Fruit fly (Drosophila melanogaster): ENCODE results near the gene Paris.

Paris gene

dm6 chr2L:4463323-4463722, at the start of gene Paris, which contains the start of gene CG15443:
Paris (plus strand) TSS chr2L:4463611.
CG15443 (minus strand) TSS chr2L:4463447.
- TF ChIP-seq cnc (optimal IDR thresholded peaks at IDR 0.05): no peak
- TF ChIP-seq Crg-1 (GFP tag; optimal IDR thresholded peaks at IDR 0.05): peak; percentile 34

dm6 chr2L:4414059-4414458, 49.4 kb upstream of the Paris start:
- no peak for TF ChIP-seq pad (GFP tag; optimal IDR thresholded peaks at IDR 0.05)
- no peak for TF ChIP-seq kay (GFP tag; ENCODE audit: borderline replicate concordance)
- TF ChIP-seq CG12768 (GFP tag; optimal IDR thresholded peaks at IDR 0.05): no peak
- no peak for TF ChIP-seq cnc (optimal IDR thresholded peaks at IDR 0.05)
- TF ChIP-seq Mnt (GFP tag; optimal IDR thresholded peaks at IDR 0.05): no peak
- TF ChIP-seq CG5204 (GFP tag; optimal IDR thresholded peaks at IDR 0.05): no peak
- no peak for TF ChIP-seq CG1620 (GFP tag; optimal IDR thresholded peaks at IDR 0.05)
- no peak for TF ChIP-seq bab1 (GFP tag; optimal IDR thresholded peaks at IDR 0.05)
- TF ChIP-seq CG14711 (tag; optimal IDR thresholded peaks at IDR 0.05): no peak
- no peak for TF ChIP-seq CG11617 (GFP tag; optimal IDR thresholded peaks at IDR 0.05)
- no peak for TF ChIP-seq ovo (GFP tag; optimal IDR thresholded peaks at IDR 0.05)
- no peak for TF ChIP-seq CG33017 (tag; optimal IDR thresholded peaks at IDR 0.05)
- no peak for TF ChIP-seq Clk (GFP tag; optimal IDR thresholded peaks at IDR 0.05)
- TF ChIP-seq CG7045 (GFP tag; optimal IDR thresholded peaks at IDR 0.05): no peak
- no peak for TF ChIP-seq Hr96 (GFP tag; optimal IDR thresholded peaks at IDR 0.05)
- TF ChIP-seq tj (GFP tag; optimal IDR thresholded peaks at IDR 0.05): no peak
- TF ChIP-seq cic (GFP tag; optimal IDR thresholded peaks at IDR 0.05): no peak

dm6 chr2L:4416089-4416488, 47.3 kb upstream of the Paris start:
- TF ChIP-seq tj (GFP tag; optimal IDR thresholded peaks at IDR 0.05) (no peak), Hr96 (GFP tag; optimal IDR thresholded peaks at IDR 0.05) (peak; percentile 10)

dm6 chr2L:4416903-4417302, 46.5 kb upstream of the Paris start:
- TF ChIP-seq ovo (GFP tag; optimal IDR thresholded peaks at IDR 0.05): no peak
- TF ChIP-seq CG5204 (GFP tag; optimal IDR thresholded peaks at IDR 0.05): peak; percentile 43
- peak; percentile 42 for TF ChIP-seq CG33017 (tag; optimal IDR thresholded peaks at IDR 0.05)
- TF ChIP-seq CG7045 (GFP tag; optimal IDR thresholded peaks at IDR 0.05): peak; percentile 36
- TF ChIP-seq CG12768 (GFP tag; optimal IDR thresholded peaks at IDR 0.05): peak; percentile 13
- TF ChIP-seq toe (GFP tag; optimal IDR thresholded peaks at IDR 0.05): no peak
- TF ChIP-seq cic (GFP tag; optimal IDR thresholded peaks at IDR 0.05): no peak
- TF ChIP-seq CG14711 (tag; optimal IDR thresholded peaks at IDR 0.05): no peak
- TF ChIP-seq tj (GFP tag; optimal IDR thresholded peaks at IDR 0.05): no peak

- TF ChIP-seq kay (GFP tag; ENCODE audit: borderline replicate concordance): peak; percentile 9
- TF ChIP-seq ovo (GFP tag; optimal IDR thresholded peaks at IDR 0.05): no peak
Measured at dm6 chr2L:4417982-4418381, 45.4 kb upstream of the Paris start.

dm6 chr2L:4418819-4419218, 44.6 kb upstream of the Paris start:
- no peak for TF ChIP-seq CG33017 (tag; optimal IDR thresholded peaks at IDR 0.05)
- TF ChIP-seq kay (GFP tag; ENCODE audit: borderline replicate concordance): no peak
- no peak for TF ChIP-seq cic (GFP tag; optimal IDR thresholded peaks at IDR 0.05)
- no peak for TF ChIP-seq Mnt (GFP tag; optimal IDR thresholded peaks at IDR 0.05)
- TF ChIP-seq CG7101 (tag; optimal IDR thresholded peaks at IDR 0.05): no peak
- TF ChIP-seq cnc (optimal IDR thresholded peaks at IDR 0.05): no peak
- no peak for TF ChIP-seq CG14711 (tag; optimal IDR thresholded peaks at IDR 0.05)
- no peak for TF ChIP-seq Hr96 (GFP tag; optimal IDR thresholded peaks at IDR 0.05)
- no peak for TF ChIP-seq ovo (GFP tag; optimal IDR thresholded peaks at IDR 0.05)
- TF ChIP-seq bab1 (GFP tag; optimal IDR thresholded peaks at IDR 0.05): no peak
- TF ChIP-seq Crg-1 (GFP tag; optimal IDR thresholded peaks at IDR 0.05): no peak
- no peak for TF ChIP-seq CG1620 (GFP tag; optimal IDR thresholded peaks at IDR 0.05)

- no peak for TF ChIP-seq CG11617 (GFP tag; optimal IDR thresholded peaks at IDR 0.05)
Measured at dm6 chr2L:4422154-4422553, 41.3 kb upstream of the Paris start.

dm6 chr2L:4433608-4434007, 29.8 kb upstream of the Paris start, which contains the start of the genes CG34177 and CG34178:
CG34177 (plus strand) TSS chr2L:4433908.
CG34178 (plus strand) TSS chr2L:4433908.
- TF ChIP-seq CG7045 (GFP tag; optimal IDR thresholded peaks at IDR 0.05): no peak
- no peak for TF ChIP-seq Clk (GFP tag; optimal IDR thresholded peaks at IDR 0.05)
- no peak for TF ChIP-seq CG12768 (GFP tag; optimal IDR thresholded peaks at IDR 0.05)
- no peak for TF ChIP-seq tj (GFP tag; optimal IDR thresholded peaks at IDR 0.05)
- TF ChIP-seq CG1620 (GFP tag; optimal IDR thresholded peaks at IDR 0.05): no peak
- TF ChIP-seq CG7101 (tag; optimal IDR thresholded peaks at IDR 0.05): no peak

- TF ChIP-seq Clk (GFP tag; optimal IDR thresholded peaks at IDR 0.05) (no peak), kay (GFP tag; ENCODE audit: borderline replicate concordance) (no peak), Crg-1 (GFP tag; optimal IDR thresholded peaks at IDR 0.05) (no peak), CG33017 (tag; optimal IDR thresholded peaks at IDR 0.05) (no peak), pad (GFP tag; optimal IDR thresholded peaks at IDR 0.05) (no peak), CG1620 (GFP tag; optimal IDR thresholded peaks at IDR 0.05) (no peak), ovo (GFP tag; optimal IDR thresholded peaks at IDR 0.05) (no peak), cic (GFP tag; optimal IDR thresholded peaks at IDR 0.05) (no peak), Hr96 (GFP tag; optimal IDR thresholded peaks at IDR 0.05) (no peak), CG7101 (tag; optimal IDR thresholded peaks at IDR 0.05) (no peak), tj (GFP tag; optimal IDR thresholded peaks at IDR 0.05) (no peak)
Measured at dm6 chr2L:4437487-4437886, 25.9 kb upstream of the Paris start, which contains the start of gene CG43056. CG43056 (plus strand) TSS chr2L:4437787.
